Fruit fly (Drosophila melanogaster) whole organism, wandering third instar larva: ENCODE measurements around the gene CG4592.

Experiments
- Abd-B ChIP-seq: fragments of >200 bp; optimal IDR thresholded peaks from 2 replicates; lab custom pipeline; 2017; ENCODE audit warnings: missing biosample characterization, missing genetic modification characterization
- CG32264 ChIP-seq: fragments of 200-800 bp; sonication (Bioruptor generic); optimal IDR thresholded peaks from 2 replicates; lab custom pipeline; 2016; ENCODE audit warnings: missing biosample characterization, missing genetic modification characterization
- CG9705 ChIP-seq: fragments of 200-800 bp; sonication (Bioruptor generic); optimal IDR thresholded peaks from 2 replicates; lab custom pipeline; 2018; ENCODE audit warnings: missing biosample characterization, mild to moderate bottlenecking, missing genetic modification characterization
- CrebA ChIP-seq: fragments of 200-800 bp; sonication (Bioruptor generic); optimal IDR thresholded peaks from 2 replicates; lab custom pipeline; 2016; ENCODE audit warnings: missing biosample characterization, mild to moderate bottlenecking, missing genetic modification characterization, borderline replicate concordance
- Dfd ChIP-seq: fragments of >200 bp; optimal IDR thresholded peaks from 2 replicates; lab custom pipeline; 2017; ENCODE audit warnings: missing biosample characterization, missing genetic modification characterization
- Dif ChIP-seq: fragments of 200-275, 200-300 bp; sonication (Bioruptor generic); optimal IDR thresholded peaks from 2 replicates; lab custom pipeline; 2018; ENCODE audit warnings: missing biosample characterization, missing genetic modification characterization; ENCODE audit not compliant: partially characterized antibody
- GATAd ChIP-seq: sonication (Bioruptor generic); optimal IDR thresholded peaks from 2 replicates; lab custom pipeline; 2016; ENCODE audit warnings: missing biosample characterization, missing genetic modification characterization
- HLH106 ChIP-seq: fragments of 200-800 bp; optimal IDR thresholded peaks from 3 replicates; lab custom pipeline; 2019; ENCODE audit warnings: missing biosample characterization, mild to moderate bottlenecking, missing genetic modification characterization, moderate library complexity
- Hnf4 ChIP-seq: fragments of 200-800 bp; sonication (Bioruptor generic); optimal IDR thresholded peaks from 2 replicates; lab custom pipeline; 2016; ENCODE audit warnings: missing biosample characterization, mild to moderate bottlenecking, missing genetic modification characterization
- Hr78 ChIP-seq: fragments of >200 bp; optimal IDR thresholded peaks from 2 replicates; lab custom pipeline; 2017; ENCODE audit warnings: missing biosample characterization, missing genetic modification characterization
- Hr83 ChIP-seq: fragments of 200-300 bp; sonication (Bioruptor generic); optimal IDR thresholded peaks from 2 replicates; lab custom pipeline; 2016; ENCODE audit warnings: missing biosample characterization, mild to moderate bottlenecking, missing genetic modification characterization, moderate library complexity; ENCODE audit not compliant: poor library complexity, severe bottlenecking
- Jra ChIP-seq: sonication (Bioruptor generic); optimal IDR thresholded peaks from 2 replicates; lab custom pipeline; 2016; ENCODE audit warnings: missing biosample characterization, missing genetic modification characterization
- Mio ChIP-seq: sonication (Bioruptor generic); optimal IDR thresholded peaks from 2 replicates; lab custom pipeline; 2016; ENCODE audit warnings: missing biosample characterization, missing genetic modification characterization
- Myc ChIP-seq: fragments of >200 bp; optimal IDR thresholded peaks from 2 replicates; lab custom pipeline; 2017
- N ChIP-seq: fragments of >200 bp; optimal IDR thresholded peaks from 2 replicates; lab custom pipeline; 2018; ENCODE audit warnings: missing biosample characterization, missing external identifiers, missing genetic modification characterization
- OdsH ChIP-seq: fragments of 200-800 bp; sonication (Bioruptor generic); optimal IDR thresholded peaks from 2 replicates; lab custom pipeline; 2016; ENCODE audit warnings: missing biosample characterization, mild to moderate bottlenecking, missing genetic modification characterization
- Rel ChIP-seq, 2 experiments: fragments of 200-800 bp; sonication (Bioruptor generic) in 1 of 2; optimal IDR thresholded peaks; 2 replicates in 1 of 2; 3 replicates in 1 of 2; lab custom pipeline; 2016 to 2019; ENCODE audit warnings: mild to moderate bottlenecking in 2 of 2, missing biosample characterization in 2 of 2, missing genetic modification characterization in 2 of 2, moderate library complexity in 1 of 2
- Sp1 ChIP-seq: fragments of 200-800 bp; sonication (Bioruptor generic); optimal IDR thresholded peaks from 3 replicates; lab custom pipeline; 2019; ENCODE audit warnings: missing biosample characterization, mild to moderate bottlenecking, missing genetic modification characterization, moderate library complexity
- Vsx2 ChIP-seq: fragments of 200-300, 225-300 bp; sonication (Bioruptor generic); optimal IDR thresholded peaks from 2 replicates; lab custom pipeline; 2018; ENCODE audit warnings: missing biosample characterization, missing genetic modification characterization; ENCODE audit not compliant: partially characterized antibody
- br ChIP-seq: fragments of 200-800 bp; sonication (Bioruptor generic); optimal IDR thresholded peaks from 2 replicates; lab custom pipeline; 2016; ENCODE audit warnings: missing biosample characterization, missing genetic modification characterization
- brk ChIP-seq: fragments of 200-800 bp; sonication (Bioruptor generic); optimal IDR thresholded peaks from 2 replicates; lab custom pipeline; 2016; ENCODE audit warnings: missing biosample characterization, mild to moderate bottlenecking, missing genetic modification characterization
- dl ChIP-seq, 2 experiments: fragments of 175-275, 200-275 bp in 1 of 2; fragments of 200-275 bp in 1 of 2; sonication (Bioruptor generic); optimal IDR thresholded peaks; lab custom pipeline; 2018; ENCODE audit warnings: mild to moderate bottlenecking in 2 of 2, missing biosample characterization in 2 of 2, missing genetic modification characterization in 2 of 2, moderate library complexity in 2 of 2; ENCODE audit not compliant: partially characterized antibody in 2 of 2, insufficient read depth in 1 of 2
- dmrt93B ChIP-seq: fragments of 200-800 bp; sonication (Bioruptor generic); optimal IDR thresholded peaks from 2 replicates; lab custom pipeline; 2018; ENCODE audit warnings: missing biosample characterization, mild to moderate bottlenecking, missing genetic modification characterization
- dsf ChIP-seq: sonication (Bioruptor generic); optimal IDR thresholded peaks from 2 replicates; lab custom pipeline; 2016; ENCODE audit warnings: missing biosample characterization, missing genetic modification characterization, borderline replicate concordance
- ey ChIP-seq: fragments of 200-800 bp; sonication (Bioruptor generic); optimal IDR thresholded peaks from 2 replicates; lab custom pipeline; 2016; ENCODE audit warnings: missing biosample characterization, missing genetic modification characterization
- foxo ChIP-seq, 2 experiments: fragments of 200-800 bp; sonication (Bioruptor generic); optimal IDR thresholded peaks; 2 replicates in 1 of 2; 3 replicates in 1 of 2; lab custom pipeline; 2016 to 2017; ENCODE audit warnings: missing biosample characterization in 2 of 2, missing genetic modification characterization in 2 of 2
- fru ChIP-seq: fragments of 200-800 bp; sonication (Bioruptor generic); optimal IDR thresholded peaks from 3 replicates; lab custom pipeline; 2016; ENCODE audit warnings: missing biosample characterization, mild to moderate bottlenecking, missing genetic modification characterization
- h ChIP-seq: fragments of 200-800 bp; sonication (Bioruptor generic); optimal IDR thresholded peaks from 3 replicates; lab custom pipeline; 2016; ENCODE audit warnings: missing biosample characterization, mild to moderate bottlenecking, missing genetic modification characterization
- jim ChIP-seq: fragments of 175-275, 200-325 bp; sonication (Bioruptor generic); optimal IDR thresholded peaks from 2 replicates; lab custom pipeline; 2016; ENCODE audit warnings: missing biosample characterization, mild to moderate bottlenecking, missing genetic modification characterization
- lola ChIP-seq: fragments of >200 bp; optimal IDR thresholded peaks from 2 replicates; lab custom pipeline; 2017; ENCODE audit warnings: missing biosample characterization, missing genetic modification characterization
- pan ChIP-seq: fragments of >200 bp; optimal IDR thresholded peaks from 2 replicates; lab custom pipeline; 2017
- psq ChIP-seq: fragments of 200-800 bp; sonication (Bioruptor generic); optimal IDR thresholded peaks from 3 replicates; lab custom pipeline; 2017; ENCODE audit warnings: missing biosample characterization, mild to moderate bottlenecking, missing genetic modification characterization, moderate library complexity
- rgr ChIP-seq: fragments of 200-800 bp; sonication (Bioruptor generic); optimal IDR thresholded peaks from 3 replicates; lab custom pipeline; 2016; ENCODE audit warnings: missing biosample characterization, mild to moderate bottlenecking, missing genetic modification characterization
- sage ChIP-seq: fragments of 200-800 bp; sonication (Bioruptor generic); optimal IDR thresholded peaks from 2 replicates; lab custom pipeline; 2016; ENCODE audit warnings: missing biosample characterization, mild to moderate bottlenecking, missing genetic modification characterization
- sv ChIP-seq: fragments of 200-800 bp; sonication (Bioruptor generic); optimal IDR thresholded peaks from 3 replicates; lab custom pipeline; 2016; ENCODE audit warnings: missing biosample characterization, missing genetic modification characterization
- tai ChIP-seq: sonication (Bioruptor generic); optimal IDR thresholded peaks from 2 replicates; lab custom pipeline; 2016; ENCODE audit warnings: missing biosample characterization, missing genetic modification characterization
- usp ChIP-seq: fragments of >200 bp; optimal IDR thresholded peaks from 2 replicates; lab custom pipeline; 2017; ENCODE audit warnings: missing biosample characterization, missing genetic modification characterization
- woc ChIP-seq: sonication (Bioruptor generic); optimal IDR thresholded peaks from 2 replicates; lab custom pipeline; 2016; ENCODE audit warnings: missing biosample characterization, mild to moderate bottlenecking, missing genetic modification characterization

Gene CG4592

dm6 chr2L:9960758-9961157 is 39.3 kb downstream of the CG4592 start:
- TF ChIP-seq Rel (GFP tag; optimal IDR thresholded peaks at IDR 0.05; lab: Kevin White, UChicago): no peak
- TF ChIP-seq Rel (tag; optimal IDR thresholded peaks at IDR 0.05; lab: Kevin White, UChicago): peak; percentile 82
- TF ChIP-seq dsf (GFP tag; lab: Kevin White, UChicago): no peak

- TF ChIP-seq usp (GFP tag; lab: Kevin White, UChicago) (no peak), dsf (GFP tag; lab: Kevin White, UChicago) (no peak), foxo (GFP tag; optimal IDR thresholded peaks at IDR 0.05; lab: Kevin White, UChicago) (peak in 1 of 2 experiments; percentile 14), sv (GFP tag; lab: Kevin White, UChicago) (no peak), tai (GFP tag; lab: Kevin White, UChicago) (no peak), Hnf4 (GFP tag; lab: Kevin White, UChicago) (no peak), Myc (lab: Kevin White, UChicago) (no peak), N (no peak), dmrt93B (GFP tag; lab: Kevin White, UChicago) (no peak), Dfd (no peak), sage (GFP tag; lab: Kevin White, UChicago) (no peak), woc (no peak), psq (GFP tag; lab: Kevin White, UChicago) (no peak), GATAd (GFP tag; lab: Kevin White, UChicago) (no peak), CG9705 (GFP tag; lab: Kevin White, UChicago) (no peak), Abd-B (GFP tag; lab: Kevin White, UChicago) (no peak), Sp1 (peak; percentile 42), ey (GFP tag; lab: Kevin White, UChicago) (no peak), lola (GFP tag; lab: Kevin White, UChicago) (no peak), Hr83 (GFP tag; lab: Kevin White, UChicago) (no peak), HLH106 (tag; lab: Kevin White, UChicago) (peak; percentile 24), brk (GFP tag; lab: Kevin White, UChicago) (no peak), rgr (peak; percentile 61)
Measured at dm6 chr2L:9963603-9964042, 42.2 kb downstream of the CG4592 start, which contains the start of gene CG5850. CG5850 (minus strand) TSS chr2L:9963949.

dm6 chr2L:9966983-9967737 is 45.7 kb downstream of the CG4592 start, which contains the start of the genes Dref and RpL13:
Dref (minus strand) TSS chr2L:9967229.
RpL13 (plus strand) TSS chr2L:9967313.
- TF ChIP-seq pan (lab: Kevin White, UChicago) (no peak), Mio (GFP tag; lab: Kevin White, UChicago) (peak; percentile 43), Vsx2 (GFP tag; lab: Kevin White, UChicago) (no peak), N (no peak), Dif (GFP tag; lab: Kevin White, UChicago) (no peak), ey (GFP tag; lab: Kevin White, UChicago) (peak; percentile 74), usp (GFP tag; lab: Kevin White, UChicago) (no peak), rgr (peak; percentile 88), CG32264 (GFP tag; lab: Kevin White, UChicago) (peak; percentile 57), sage (GFP tag; lab: Kevin White, UChicago) (no peak), sv (GFP tag; lab: Kevin White, UChicago) (peak; percentile 65), Sp1 (peak; percentile 93), brk (GFP tag; lab: Kevin White, UChicago) (no peak), Abd-B (GFP tag; lab: Kevin White, UChicago) (no peak), Jra (peak; percentile 71), dmrt93B (GFP tag; lab: Kevin White, UChicago) (peak; percentile 86), foxo (GFP tag; optimal IDR thresholded peaks at IDR 0.05; lab: Kevin White, UChicago) (peak; percentile 67 to 73), fru (GFP tag; lab: Kevin White, UChicago) (peak; percentile 83), Myc (lab: Kevin White, UChicago) (peak; percentile 77), Hnf4 (GFP tag; lab: Kevin White, UChicago) (peak; percentile 84), dsf (GFP tag; lab: Kevin White, UChicago) (peak; percentile 53), jim (GFP tag; lab: Kevin White, UChicago) (no peak), OdsH (GFP tag; lab: Kevin White, UChicago) (peak; percentile 88), tai (GFP tag; lab: Kevin White, UChicago) (no peak), br (peak; percentile 88), psq (GFP tag; lab: Kevin White, UChicago) (peak; percentile 60), CrebA (GFP tag; lab: Kevin White, UChicago) (no peak), Hr78 (no peak), Hr83 (GFP tag; lab: Kevin White, UChicago) (peak; percentile 94), Rel (GFP tag; optimal IDR thresholded peaks at IDR 0.05; lab: Kevin White, UChicago) (no peak), Rel (tag; optimal IDR thresholded peaks at IDR 0.05; lab: Kevin White, UChicago) (peak; percentile 80), h (peak; percentile 90), Dfd (no peak), GATAd (GFP tag; lab: Kevin White, UChicago) (no peak), woc (peak; percentile 53), dl (GFP tag; optimal IDR thresholded peaks at IDR 0.05; lab: Kevin White, UChicago; ENCODE audit: insufficient read depth in 1 of 2, partially characterized antibody in 2 of 2) (no peak), lola (GFP tag; lab: Kevin White, UChicago) (no peak), CG9705 (GFP tag; lab: Kevin White, UChicago) (peak; percentile 88), HLH106 (tag; lab: Kevin White, UChicago) (peak; percentile 81)
